Worm (Caenorhabditis elegans): Measurements from ENCODE around the gene R02E12.5.
A peak's percentile ranks its signal among the peaks of the same experiment; 100 is the strongest.

Gene R02E12.5

DNA sequence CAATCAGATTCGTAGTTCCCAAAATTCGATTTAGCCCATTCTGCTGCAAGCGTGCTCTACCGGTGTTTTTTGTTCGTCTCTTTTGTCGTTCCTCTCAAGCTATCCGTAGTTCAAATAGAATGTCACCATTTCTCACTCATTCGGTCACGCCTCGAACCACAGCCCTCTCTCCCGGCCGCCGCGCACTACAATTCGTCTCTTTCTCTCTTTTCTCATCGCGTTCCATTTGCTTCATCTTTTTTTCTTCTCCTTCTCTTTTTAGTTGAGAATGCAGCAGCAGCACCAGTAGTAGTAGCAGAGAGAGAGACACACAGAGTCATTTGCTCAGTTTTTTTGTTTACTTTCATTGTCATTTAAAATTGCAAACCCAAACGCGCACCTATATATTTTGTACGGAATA is 19.0 kb downstream of the R02E12.5 start, which contains the start of gene hrg-1 (continued):
- TF ChIP-seq gei-8 (GFP tag; optimal IDR thresholded peaks at IDR 0.05), result no peak
- peak; percentile 78 for TF ChIP-seq hmg-1.1 (GFP tag; IDR thresholded peaks at IDR 0.05)
- no peak; the same call in 1 of the 2 replicates for TF ChIP-seq pha-4 (GFP tag; IDR thresholded peaks at IDR 0.05)
- peak; percentile 5 for TF ChIP-seq pha-4 (tag; optimal IDR thresholded peaks at IDR 0.05)
- no peak for TF ChIP-seq snpc-4 (tag; optimal IDR thresholded peaks at IDR 0.05)
- TF ChIP-seq lsy-2 (tag; optimal IDR thresholded peaks at IDR 0.05), result peak; percentile 28 to 70
- peak; percentile 73 for TF ChIP-seq nhr-11 (tag; optimal IDR thresholded peaks at IDR 0.05)
- peak in 1 of 2 experiments; percentile 53 for TF ChIP-seq daf-16 (GFP tag; optimal IDR thresholded peaks at IDR 0.05)
- peak; percentile 27 for TF ChIP-seq daf-16 (tag; optimal IDR thresholded peaks at IDR 0.05)
- no peak for TF ChIP-seq ceh-82 (tag; optimal IDR thresholded peaks at IDR 0.05)
- no peak for TF ChIP-seq zfp-3 (GFP tag; conservative IDR thresholded peaks at IDR 0.05)
- TF ChIP-seq jun-1 (tag; optimal IDR thresholded peaks at IDR 0.05), result no peak
- TF ChIP-seq dmd-6 (GFP tag; IDR thresholded peaks at IDR 0.05), result peak; percentile 62
- peak; percentile 77 for TF ChIP-seq dve-1 (tag; optimal IDR thresholded peaks at IDR 0.05; ENCODE audit: insufficient read depth)
- no peak for TF ChIP-seq ZK337.2 (GFP tag; IDR thresholded peaks at IDR 0.05)
- no peak for TF ChIP-seq dmd-9 (GFP tag; IDR thresholded peaks at IDR 0.05)
- peak; percentile 79 for TF ChIP-seq fkh-10 (GFP tag; optimal IDR thresholded peaks at IDR 0.05)
- no peak for TF ChIP-seq nhr-102 (tag; optimal IDR thresholded peaks at IDR 0.05)
- TF ChIP-seq mes-2 (tag; optimal IDR thresholded peaks at IDR 0.05; ENCODE audit: poor library complexity, severe bottlenecking), result peak; percentile 57
- TF ChIP-seq vab-7 (GFP tag; IDR thresholded peaks at IDR 0.05), result no peak
- TF ChIP-seq Y105C5A.15 (GFP tag; IDR thresholded peaks at IDR 0.05), result no peak
- TF ChIP-seq lir-3 (tag; optimal IDR thresholded peaks at IDR 0.05), result no peak
- TF ChIP-seq hif-1 (tag; optimal IDR thresholded peaks at IDR 0.05), result peak in 1 of 2 experiments; percentile 40
- TF ChIP-seq R02D3.7 (tag; optimal IDR thresholded peaks at IDR 0.05), result no peak
- no peak for TF ChIP-seq dmd-8 (GFP tag; IDR thresholded peaks at IDR 0.05)
- no peak for TF ChIP-seq zag-1 (tag; optimal IDR thresholded peaks at IDR 0.05)
- TF ChIP-seq ces-1 (GFP tag; optimal IDR thresholded peaks at IDR 0.05), result peak; percentile 40
- TF ChIP-seq lin-13 (GFP tag; optimal IDR thresholded peaks at IDR 0.05), result peak; percentile 8
- TF ChIP-seq mxl-3 (GFP tag; optimal IDR thresholded peaks at IDR 0.05), result peak; percentile 65
- no peak for TF ChIP-seq tag-97 (GFP tag; IDR thresholded peaks at IDR 0.05)
- TF ChIP-seq nhr-10 (tag; optimal IDR thresholded peaks at IDR 0.05), result no peak
- peak; percentile 66 for TF ChIP-seq ctbp-1 (GFP tag; IDR thresholded peaks at IDR 0.05)
- peak; percentile 23 for TF ChIP-seq ceh-28 (tag; optimal IDR thresholded peaks at IDR 0.05)

- TF ChIP-seq nhr-6 (tag; optimal IDR thresholded peaks at IDR 0.05) (no peak), attf-4 (tag; optimal IDR thresholded peaks at IDR 0.05) (no peak), unc-62 (GFP tag; optimal IDR thresholded peaks at IDR 0.05 in 1 of 2) (peak in 1 of 2 experiments; percentile 59), unc-62 (tag; optimal IDR thresholded peaks at IDR 0.05) (no peak), cey-2 (tag; optimal IDR thresholded peaks at IDR 0.05; ENCODE audit: borderline replicate concordance, insufficient read depth) (no peak), rbr-2 (tag; optimal IDR thresholded peaks at IDR 0.05) (peak; percentile 32), ctbp-1 (GFP tag; IDR thresholded peaks at IDR 0.05) (0 out of 2 replicates have a peak, but pooled peaks have one; percentile 33), gei-8 (GFP tag; optimal IDR thresholded peaks at IDR 0.05) (no peak), F44E2.7 (GFP tag; IDR thresholded peaks at IDR 0.05) (no peak), sdz-12 (GFP tag; optimal IDR thresholded peaks at IDR 0.05) (no peak), vab-7 (GFP tag; IDR thresholded peaks at IDR 0.05) (peak; percentile 29; the same call in 1 of the 2 replicates), duxl-1 (tag; optimal IDR thresholded peaks at IDR 0.05; ENCODE audit: poor library complexity) (no peak), daf-19 (GFP tag; conservative IDR thresholded peaks at IDR 0.05) (no peak), ztf-11 (tag; optimal IDR thresholded peaks at IDR 0.05) (no peak), nhr-42 (GFP tag; IDR thresholded peaks at IDR 0.05) (no peak), zip-2 (tag; optimal IDR thresholded peaks at IDR 0.05) (no peak), Y48G9A.11 (GFP tag; IDR thresholded peaks at IDR 0.05) (no peak), zfp-3 (GFP tag; conservative IDR thresholded peaks at IDR 0.05) (no peak), lin-13 (GFP tag; optimal IDR thresholded peaks at IDR 0.05) (no peak), hlh-11 (tag; optimal IDR thresholded peaks at IDR 0.05) (peak; percentile 22), mes-2 (tag; optimal IDR thresholded peaks at IDR 0.05; ENCODE audit: poor library complexity, severe bottlenecking) (no peak), zag-1 (tag; optimal IDR thresholded peaks at IDR 0.05) (no peak), lir-3 (tag; optimal IDR thresholded peaks at IDR 0.05) (no peak), lin-15B (tag; optimal IDR thresholded peaks at IDR 0.05) (no peak), T20F7.1 (GFP tag; optimal IDR thresholded peaks at IDR 0.05) (no peak)
Measured at ce11 chrX:4017576-4018309, 20.6 kb downstream of the R02E12.5 start.
